Worm (Caenorhabditis elegans) whole organism, L1 larva: ENCODE results near the gene Y39A3CL.3.

Source experiments
- C04F5.9 ChIP-seq: sonication (generic microtip); optimal IDR thresholded peaks from 2 replicates; lab custom pipeline; 2016; ENCODE audit warnings: missing genetic modification characterization, missing compliant biosample characterization
- F16B12.6 ChIP-seq: fragments of 150-350 bp; optimal IDR thresholded peaks from 2 replicates; lab custom pipeline; 2014; ENCODE audit warnings: missing biosample characterization, missing genetic modification characterization
- ama-1 ChIP-seq: fragments of 150-350 bp; optimal IDR thresholded peaks from 2 replicates; lab custom pipeline; 2014
- blmp-1 ChIP-seq: fragments of 150-350 bp; optimal IDR thresholded peaks from 2 replicates; lab custom pipeline; 2014; ENCODE audit warnings: missing biosample characterization, missing genetic modification characterization
- ceh-63 ChIP-seq: fragments of 200-800 bp; sonication (Bioruptor generic); optimal IDR thresholded peaks from 2 replicates; lab custom pipeline; 2018; ENCODE audit warnings: mild to moderate bottlenecking, missing genetic modification characterization, missing compliant biosample characterization
- ceh-8 ChIP-seq: fragments of 200-800 bp; sonication (Bioruptor generic); optimal IDR thresholded peaks from 2 replicates; lab custom pipeline; 2018; ENCODE audit warnings: mild to moderate bottlenecking, missing genetic modification characterization, moderate library complexity, missing compliant biosample characterization
- ceh-90 ChIP-seq: sonication (generic microtip); optimal IDR thresholded peaks from 2 replicates; lab custom pipeline; 2016; ENCODE audit warnings: missing genetic modification characterization, missing compliant biosample characterization
- dpl-1 ChIP-seq, 3 experiments: fragments of 150-350 bp in 2 of 3; sonication (generic microtip) in 1 of 3; optimal IDR thresholded peaks; 2 replicates each; lab custom pipeline; 2014 to 2017; ENCODE audit warnings: missing biosample characterization in 3 of 3, missing genetic modification characterization in 3 of 3, missing genetic modification reagents in 3 of 3
- dsc-1 ChIP-seq: sonication (generic microtip); optimal IDR thresholded peaks from 2 replicates; lab custom pipeline; 2016; ENCODE audit warnings: mild to moderate bottlenecking, missing genetic modification characterization, missing compliant biosample characterization
- efl-1 ChIP-seq, 4 experiments: fragments of 150-350 bp; optimal IDR thresholded peaks in 3 of 4; peaks in 1 of 4; 1 replicate in 1 of 4; 2 replicates in 3 of 4; lab custom pipeline; 2014; ENCODE audit warnings: missing biosample characterization in 2 of 4, missing genetic modification characterization in 2 of 4, missing genetic modification reagents in 2 of 4
- efl-3 ChIP-seq: fragments of 200-800 bp; sonication (Bioruptor generic); optimal IDR thresholded peaks from 2 replicates; lab custom pipeline; 2018; ENCODE audit warnings: mild to moderate bottlenecking, missing genetic modification characterization, missing compliant biosample characterization
- egl-13 ChIP-seq: sonication (generic microtip); optimal IDR thresholded peaks from 2 replicates; lab custom pipeline; 2016; ENCODE audit warnings: missing genotype, missing genetic modification reagents, missing genetic modification characterization, missing compliant biosample characterization
- egl-27 ChIP-seq, 2 experiments: fragments of 150-350 bp in 1 of 2; sonication (generic microtip); optimal IDR thresholded peaks; 3 replicates each; lab custom pipeline; 2017 to 2018; ENCODE audit warnings: missing biosample characterization in 2 of 2, missing genetic modification characterization in 2 of 2, missing genetic modification reagents in 2 of 2
- elt-3 ChIP-seq, 6 experiments: fragments of 150-350 bp in 1 of 6; sonication (generic microtip); optimal IDR thresholded peaks; 2 replicates each; lab custom pipeline; 2017 to 2018; ENCODE audit warnings: missing biosample characterization in 6 of 6, missing genetic modification characterization in 6 of 6, inconsistent platforms in 1 of 6
- ets-5 ChIP-seq: fragments of 200-800 bp; sonication (Bioruptor generic); IDR thresholded peaks from 2 replicates; pipeline ENCODE4 v1.3.6; 2022; ENCODE audit warnings: missing genetic modification characterization, missing compliant biosample characterization
- fkh-10 ChIP-seq: sonication (generic microtip); optimal IDR thresholded peaks from 2 replicates; lab custom pipeline; 2017; ENCODE audit warnings: missing biosample characterization, missing genetic modification reagents, missing genetic modification characterization
- fkh-4 ChIP-seq: sonication (generic microtip); optimal IDR thresholded peaks from 2 replicates; lab custom pipeline; 2016; ENCODE audit warnings: missing compliant biosample characterization, missing genetic modification characterization, borderline replicate concordance
- fos-1 ChIP-seq: fragments of 150-350 bp; optimal IDR thresholded peaks from 2 replicates; lab custom pipeline; 2014; ENCODE audit warnings: missing biosample characterization, missing genetic modification characterization
- grh-1 ChIP-seq: fragments of 200-800 bp; sonication (Bioruptor generic); IDR thresholded peaks from 2 replicates; pipeline ENCODE4 v1.3.6; 2022; ENCODE audit warnings: missing genetic modification reagents, missing genetic modification characterization, missing compliant biosample characterization
- hlh-17 ChIP-seq: fragments of 200-800 bp; sonication (Bioruptor generic); optimal IDR thresholded peaks from 2 replicates; lab custom pipeline; 2018; ENCODE audit warnings: missing genetic modification characterization, mild to moderate bottlenecking, missing compliant biosample characterization, moderate library complexity, borderline replicate concordance
- hpl-2 ChIP-seq: fragments of 150-350 bp; optimal IDR thresholded peaks from 2 replicates; lab custom pipeline; 2014; ENCODE audit warnings: missing biosample characterization, missing genetic modification reagents, missing genetic modification characterization
- isw-1 ChIP-seq: fragments of 200-800 bp; sonication (Bioruptor generic); IDR thresholded peaks from 2 replicates; pipeline ENCODE4 v1.3.6; 2022; ENCODE audit warnings: missing genetic modification characterization, missing compliant biosample characterization
- lin-13 ChIP-seq: fragments of 150-350 bp; optimal IDR thresholded peaks from 2 replicates; lab custom pipeline; 2014; ENCODE audit warnings: missing biosample characterization, missing genetic modification reagents, missing genetic modification characterization
- lin-39 ChIP-seq: fragments of 150-350 bp; optimal IDR thresholded peaks from 2 replicates; lab custom pipeline; 2014; ENCODE audit warnings: missing biosample characterization, missing genetic modification reagents, missing genetic modification characterization
- lir-3 ChIP-seq: sonication (generic microtip); optimal IDR thresholded peaks from 2 replicates; lab custom pipeline; 2016; ENCODE audit warnings: mild to moderate bottlenecking, missing genetic modification characterization, moderate library complexity, missing compliant biosample characterization; ENCODE audit not compliant: poor library complexity
- lsy-2 ChIP-seq, 2 experiments: fragments of 150-350 bp; optimal IDR thresholded peaks; 2 replicates each; lab custom pipeline; 2014; ENCODE audit warnings: missing biosample characterization in 2 of 2, missing genetic modification characterization in 2 of 2
- mdl-1 ChIP-seq, 2 experiments: fragments of 150-350 bp; optimal IDR thresholded peaks; 2 replicates each; lab custom pipeline; 2014 to 2017; ENCODE audit warnings: missing biosample characterization in 2 of 2, missing genetic modification characterization in 2 of 2, inconsistent platforms in 1 of 2
- mef-2 ChIP-seq: fragments of 150-350 bp; optimal IDR thresholded peaks from 2 replicates; lab custom pipeline; 2014; ENCODE audit warnings: missing biosample characterization, missing genetic modification characterization
- nhr-12 ChIP-seq: sonication (generic microtip); optimal IDR thresholded peaks from 2 replicates; lab custom pipeline; 2017; ENCODE audit warnings: missing biosample characterization, missing genetic modification characterization
- nhr-19 ChIP-seq: fragments of 200-800 bp; sonication (Bioruptor generic); conservative IDR thresholded peaks from 2 replicates; pipeline ENCODE4 v1.3.6; 2022; ENCODE audit warnings: missing genetic modification characterization, missing compliant biosample characterization
- nhr-20 ChIP-seq: sonication (generic microtip); optimal IDR thresholded peaks from 2 replicates; lab custom pipeline; 2016; ENCODE audit warnings: mild to moderate bottlenecking, missing genetic modification characterization, missing compliant biosample characterization
- nhr-71 ChIP-seq: sonication (generic microtip); optimal IDR thresholded peaks from 2 replicates; lab custom pipeline; 2016; ENCODE audit warnings: mild to moderate bottlenecking, missing genetic modification characterization, moderate library complexity, missing compliant biosample characterization
- nhr-76 ChIP-seq: sonication (generic microtip); optimal IDR thresholded peaks from 2 replicates; lab custom pipeline; 2017; ENCODE audit warnings: missing biosample characterization, missing genetic modification characterization
- nhr-77 ChIP-seq: fragments of 150-350 bp; optimal IDR thresholded peaks from 2 replicates; lab custom pipeline; 2014; ENCODE audit warnings: missing biosample characterization, missing genetic modification characterization
- nhr-84 ChIP-seq: sonication (generic microtip); optimal IDR thresholded peaks from 2 replicates; lab custom pipeline; 2017; ENCODE audit warnings: missing biosample characterization, missing genetic modification characterization
- nhr-85 ChIP-seq: sonication (generic microtip); peaks from one replicate; lab custom pipeline; 2016; ENCODE audit warnings: missing genetic modification characterization, inconsistent platforms, missing compliant biosample characterization
- nhr-90 ChIP-seq: sonication (generic microtip); optimal IDR thresholded peaks from 2 replicates; lab custom pipeline; 2016; ENCODE audit warnings: mild to moderate bottlenecking, missing genetic modification characterization, missing compliant biosample characterization; ENCODE audit not compliant: poor library complexity
- pag-3 ChIP-seq: sonication (generic microtip); optimal IDR thresholded peaks from 2 replicates; lab custom pipeline; 2017; ENCODE audit warnings: missing genetic modification characterization, mild to moderate bottlenecking, missing compliant biosample characterization, antibody characterized with exemption, borderline replicate concordance; ENCODE audit not compliant: insufficient read depth
- pax-3 ChIP-seq: fragments of 200-800 bp; sonication (Bioruptor generic); optimal IDR thresholded peaks from 2 replicates; lab custom pipeline; 2018; ENCODE audit warnings: mild to moderate bottlenecking, missing genetic modification characterization, moderate library complexity, missing compliant biosample characterization
- pqm-1 ChIP-seq: sonication (generic microtip); optimal IDR thresholded peaks from 3 replicates; lab custom pipeline; 2017; ENCODE audit warnings: missing biosample characterization, missing genetic modification characterization
- skn-1 ChIP-seq: fragments of 150-350 bp; optimal IDR thresholded peaks from 2 replicates; lab custom pipeline; 2014; ENCODE audit warnings: missing biosample characterization, missing genetic modification characterization
- snpc-4 ChIP-seq: fragments of 150-350 bp; optimal IDR thresholded peaks from 2 replicates; lab custom pipeline; 2014; ENCODE audit warnings: missing biosample characterization, missing genetic modification characterization
- snu-23 ChIP-seq: sonication (generic microtip); optimal IDR thresholded peaks from 2 replicates; lab custom pipeline; 2016; ENCODE audit warnings: missing genetic modification characterization, missing compliant biosample characterization
- sptf-1 ChIP-seq: fragments of 150-350 bp; optimal IDR thresholded peaks from 2 replicates; lab custom pipeline; 2014; ENCODE audit warnings: missing biosample characterization, missing genetic modification characterization
- sup-37 ChIP-seq: fragments of 200-800 bp; sonication (Bioruptor generic); optimal IDR thresholded peaks from 2 replicates; lab custom pipeline; 2018; ENCODE audit warnings: mild to moderate bottlenecking, missing genetic modification characterization, missing compliant biosample characterization
- swsn-7 ChIP-seq: sonication (generic microtip); optimal IDR thresholded peaks from 2 replicates; lab custom pipeline; 2016; ENCODE audit warnings: missing genetic modification characterization, missing compliant biosample characterization
- unc-30 ChIP-seq: sonication (generic microtip); optimal IDR thresholded peaks from 2 replicates; lab custom pipeline; 2017; ENCODE audit warnings: missing biosample characterization, missing genetic modification characterization
- unc-62 ChIP-seq: fragments of 150-350 bp; optimal IDR thresholded peaks from 2 replicates; lab custom pipeline; 2014; ENCODE audit warnings: missing biosample characterization, missing genetic modification reagents, missing genetic modification characterization
- unc-86 ChIP-seq: sonication (generic microtip); optimal IDR thresholded peaks from 2 replicates; lab custom pipeline; 2016; ENCODE audit warnings: missing genetic modification characterization, missing compliant biosample characterization
- vab-15 ChIP-seq: sonication (generic microtip); optimal IDR thresholded peaks from 2 replicates; lab custom pipeline; 2017; ENCODE audit warnings: missing genotype, mild to moderate bottlenecking, missing genetic modification characterization, missing compliant biosample characterization
- zag-1 ChIP-seq: fragments of 150-350 bp; optimal IDR thresholded peaks from 2 replicates; lab custom pipeline; 2014; ENCODE audit warnings: missing biosample characterization, missing genetic modification characterization
- ztf-11 ChIP-seq, 2 experiments: sonication (generic microtip); optimal IDR thresholded peaks; 2 replicates each; lab custom pipeline; 2016 to 2017; ENCODE audit warnings: missing genetic modification characterization in 2 of 2, missing biosample characterization in 1 of 2, missing compliant biosample characterization in 1 of 2
- ztf-4 ChIP-seq: fragments of 150-350 bp; optimal IDR thresholded peaks from 2 replicates; lab custom pipeline; 2014; ENCODE audit warnings: missing biosample characterization, missing genetic modification characterization

Gene Y39A3CL.3

DNA sequence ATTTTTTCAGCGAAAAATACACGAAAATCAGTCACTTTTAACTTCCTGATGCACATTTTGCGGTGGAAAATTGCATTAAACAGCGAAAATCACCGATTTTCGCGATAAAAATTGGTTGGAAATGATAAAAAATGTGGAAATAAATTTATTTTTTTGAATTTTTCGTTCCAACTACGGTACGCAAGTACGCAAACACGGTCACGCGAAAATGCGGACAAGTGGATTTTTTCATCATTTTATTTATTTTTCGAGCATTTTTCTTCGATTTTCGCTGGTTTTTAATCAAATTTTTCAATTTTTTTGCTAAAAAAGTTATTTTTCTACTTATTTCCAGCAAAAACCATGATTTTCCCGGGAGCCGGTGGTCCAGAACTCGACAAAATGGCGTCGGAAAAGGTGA lies at the start of gene Y39A3CL.3:
Gene Y39A3CL.3, plus strand, starts transcription at position 335 of the 400 bp plus-strand sequence.
- TF ChIP-seq nhr-19, result no peak; the same call in 1 of the 2 replicates
- no peak for TF ChIP-seq egl-13 (tag; lab: Kevin White, UChicago)
- no peak for TF ChIP-seq fkh-10
- no peak for TF ChIP-seq unc-62 (GFP tag; lab: Kevin White, UChicago)
- no peak for TF ChIP-seq pqm-1 (tag; lab: Kevin White, UChicago)
- TF ChIP-seq sup-37 (GFP tag; lab: Kevin White, UChicago), result no peak
- no peak for TF ChIP-seq mef-2 (tag; lab: Kevin White, UChicago)
- no peak for TF ChIP-seq fos-1 (tag; lab: Kevin White, UChicago)
- TF ChIP-seq nhr-90 (tag; lab: Kevin White, UChicago), result no peak
- no peak; the same call in 1 of the 2 replicates for TF ChIP-seq isw-1 (GFP tag; lab: Robert Waterston, UW)
- TF ChIP-seq nhr-76, result no peak
- peak; percentile 34 for TF ChIP-seq skn-1 (tag; lab: Kevin White, UChicago)
- TF ChIP-seq grh-1 (GFP tag; lab: Robert Waterston, UW), result no peak
- no peak for TF ChIP-seq lin-39 (tag; lab: Kevin White, UChicago)
- peak; percentile 25 to 55 for TF ChIP-seq efl-1 (optimal IDR thresholded peaks at IDR 0.05; lab: Kevin White, UChicago)
- peak; percentile 66 to 92 for TF ChIP-seq efl-1 (GFP tag; optimal IDR thresholded peaks at IDR 0.05 in 1 of 2; lab: Kevin White, UChicago)
- TF ChIP-seq dpl-1 (GFP tag; optimal IDR thresholded peaks at IDR 0.05; lab: Kevin White, UChicago), result peak in 2 of 3 experiments; percentile 58 to 62
- no peak for TF ChIP-seq ztf-11 (tag; optimal IDR thresholded peaks at IDR 0.05; lab: Kevin White, UChicago)
- no peak for TF ChIP-seq ceh-8 (GFP tag; lab: Kevin White, UChicago)
- TF ChIP-seq ztf-4, result no peak
- peak; percentile 95 to 98 for TF ChIP-seq lsy-2 (tag; optimal IDR thresholded peaks at IDR 0.05; lab: Kevin White, UChicago)
- peak in 1 of 2 experiments; percentile 8 for TF ChIP-seq mdl-1 (tag; optimal IDR thresholded peaks at IDR 0.05; lab: Kevin White, UChicago)
- TF ChIP-seq snpc-4 (tag; lab: Kevin White, UChicago), result no peak
- TF ChIP-seq hpl-2 (GFP tag; lab: Kevin White, UChicago), result no peak
- TF ChIP-seq unc-86, result no peak
- TF ChIP-seq ceh-63 (GFP tag; lab: Kevin White, UChicago), result no peak
- TF ChIP-seq pag-3 (tag; lab: Kevin White, UChicago), result no peak
- TF ChIP-seq zag-1 (tag; lab: Kevin White, UChicago), result no peak
- no peak for TF ChIP-seq ets-5 (GFP tag; lab: Robert Waterston, UW)
- no peak for TF ChIP-seq ama-1 (lab: Kevin White, UChicago)
- TF ChIP-seq snu-23 (GFP tag; lab: Kevin White, UChicago), result no peak
- no peak for TF ChIP-seq elt-3 (tag; optimal IDR thresholded peaks at IDR 0.05; lab: Kevin White, UChicago)
- no peak for TF ChIP-seq C04F5.9 (tag; lab: Kevin White, UChicago)
- no peak for TF ChIP-seq nhr-71
- no peak for TF ChIP-seq fkh-4 (tag; lab: Kevin White, UChicago)
- no peak for TF ChIP-seq lir-3
- TF ChIP-seq nhr-12 (tag; lab: Kevin White, UChicago), result no peak
- no peak for TF ChIP-seq egl-27 (tag; optimal IDR thresholded peaks at IDR 0.05; lab: Kevin White, UChicago)
- peak; percentile 3 for TF ChIP-seq blmp-1
- no peak for TF ChIP-seq unc-30
- TF ChIP-seq nhr-20 (tag; lab: Kevin White, UChicago), result no peak
- no peak for TF ChIP-seq ceh-90 (tag; lab: Kevin White, UChicago)
- TF ChIP-seq nhr-77, result no peak
- TF ChIP-seq hlh-17 (GFP tag; lab: Kevin White, UChicago), result no peak
- peak; percentile 86 for TF ChIP-seq F16B12.6 (tag; lab: Kevin White, UChicago)
- TF ChIP-seq sptf-1 (tag; lab: Kevin White, UChicago), result no peak
- no peak for TF ChIP-seq nhr-85 (tag; lab: Kevin White, UChicago)
- no peak for TF ChIP-seq swsn-7
- no peak for TF ChIP-seq nhr-84
- TF ChIP-seq pax-3, result no peak
- TF ChIP-seq lin-13 (GFP tag; lab: Kevin White, UChicago), result no peak
- TF ChIP-seq vab-15 (tag; lab: Kevin White, UChicago), result no peak
- no peak for TF ChIP-seq efl-3
- no peak for TF ChIP-seq dsc-1 (tag; lab: Kevin White, UChicago)
